Worm (Caenorhabditis elegans) whole organism, late embryonic: ENCODE data around the gene Y38H8A.4.

Experiments used
- ama-1 ChIP-seq: fragments of 150-350 bp; optimal IDR thresholded peaks from 2 replicates; lab custom pipeline; 2014
- ets-4 ChIP-seq: sonication (generic microtip); optimal IDR thresholded peaks from 2 replicates; lab custom pipeline; 2016; ENCODE audit warnings: missing genetic modification characterization, missing compliant biosample characterization
- hlh-8 ChIP-seq: sonication (generic microtip); optimal IDR thresholded peaks from 2 replicates; lab custom pipeline; 2016; ENCODE audit warnings: missing genotype, missing genetic modification characterization, missing compliant biosample characterization
- mec-3 ChIP-seq: sonication (generic microtip); optimal IDR thresholded peaks from 2 replicates; lab custom pipeline; 2016; ENCODE audit warnings: borderline replicate concordance, missing genetic modification characterization, missing compliant biosample characterization
- nhr-11 ChIP-seq: fragments of 150-350 bp; optimal IDR thresholded peaks from 2 replicates; lab custom pipeline; 2014; ENCODE audit warnings: missing biosample characterization, missing genetic modification characterization
- pha-4 ChIP-seq: fragments of 150-350 bp; optimal IDR thresholded peaks from 2 replicates; lab custom pipeline; 2018; ENCODE audit warnings: missing biosample characterization, missing genetic modification reagents, missing genetic modification characterization
- rnt-1 ChIP-seq: sonication (generic microtip); optimal IDR thresholded peaks from 2 replicates; lab custom pipeline; 2016; ENCODE audit warnings: missing genetic modification characterization, missing compliant biosample characterization
- tbx-2 ChIP-seq: sonication (generic microtip); optimal IDR thresholded peaks from 2 replicates; lab custom pipeline; 2016; ENCODE audit warnings: missing genetic modification characterization, missing compliant biosample characterization

ce11 chrIV:13492271-13492670 lies 20.1 kb upstream of the Y38H8A.4 start, which contains the start of gene Y45F10A.7:
- TF ChIP-seq hlh-8 (tag; lab: Kevin White, UChicago) (no peak), rnt-1 (no peak), pha-4 (tag; lab: Kevin White, UChicago) (no peak), tbx-2 (no peak), mec-3 (tag; lab: Kevin White, UChicago) (no peak), ama-1 (lab: Kevin White, UChicago) (no peak), nhr-11 (tag; lab: Kevin White, UChicago) (no peak), ets-4 (tag; lab: Kevin White, UChicago) (no peak)
